Fruit fly (Drosophila melanogaster) whole organism, embryonic: ENCODE data around the gene bmm.

Source experiments
- Ada2b ChIP-seq: fragments of 200-800 bp; sonication (Bioruptor generic); IDR thresholded peaks from 2 replicates; pipeline ENCODE4 v1.3.6; 2022; ENCODE audit warnings: missing biosample characterization, missing genetic modification characterization
- Antp ChIP-seq: fragments of 200-800 bp; sonication (Bioruptor generic); optimal IDR thresholded peaks from 3 replicates; lab custom pipeline; 2016; ENCODE audit warnings: missing biosample characterization, missing genetic modification characterization
- Asciz ChIP-seq: fragments of 200-800 bp; sonication (Bioruptor generic); optimal IDR thresholded peaks from 2 replicates; lab custom pipeline; 2017; ENCODE audit warnings: missing biosample characterization, mild to moderate bottlenecking, missing genetic modification characterization, missing genetic modification reagents
- Atf6 ChIP-seq: fragments of 200-800 bp; sonication (Bioruptor generic); IDR thresholded peaks from 2 replicates; pipeline ENCODE4 v1.3.6; 2022; ENCODE audit warnings: missing biosample characterization, missing genetic modification characterization
- CG10274 ChIP-seq: fragments of 200-800 bp; sonication (Bioruptor generic); optimal IDR thresholded peaks from 3 replicates; lab custom pipeline; 2017; ENCODE audit warnings: missing biosample characterization, mild to moderate bottlenecking, missing genetic modification characterization
- CG10366 ChIP-seq: fragments of 200-800 bp; sonication (Bioruptor generic); IDR thresholded peaks from 2 replicates; pipeline ENCODE4 v1.3.6; 2022; ENCODE audit warnings: missing biosample characterization, missing genetic modification characterization
- CG10543 ChIP-seq: fragments of 200-800 bp; sonication (Bioruptor generic); optimal IDR thresholded peaks from 3 replicates; lab custom pipeline; 2017; ENCODE audit warnings: missing biosample characterization, mild to moderate bottlenecking, missing genetic modification characterization, moderate library complexity
- CG12155 ChIP-seq: fragments of 200-800 bp; sonication (Bioruptor generic); optimal IDR thresholded peaks from 3 replicates; lab custom pipeline; 2016; ENCODE audit warnings: missing biosample characterization, missing genetic modification characterization
- CG14710 ChIP-seq: fragments of 200-800 bp; sonication (Bioruptor generic); optimal IDR thresholded peaks from 3 replicates; lab custom pipeline; 2019; ENCODE audit warnings: missing biosample characterization, mild to moderate bottlenecking, missing genetic modification characterization, moderate library complexity
- CG14860 ChIP-seq: fragments of 200-800 bp; sonication (Bioruptor generic); IDR thresholded peaks from 3 replicates; pipeline ENCODE4 v1.3.6; 2022; ENCODE audit warnings: missing biosample characterization, missing genetic modification characterization; ENCODE audit not compliant: partially characterized antibody
- CG17612 ChIP-seq: fragments of 200-800 bp; sonication (Bioruptor generic); IDR thresholded peaks from 2 replicates; pipeline ENCODE4 v1.3.6; 2022; ENCODE audit warnings: missing biosample characterization, missing genetic modification characterization
- CG17829 ChIP-seq: fragments of 200-800 bp; optimal IDR thresholded peaks from 2 replicates; lab custom pipeline; 2019; ENCODE audit warnings: missing biosample characterization, mild to moderate bottlenecking, missing genetic modification characterization, moderate library complexity
- CG2116 ChIP-seq: fragments of 200-800 bp; sonication (Bioruptor generic); optimal IDR thresholded peaks from 3 replicates; lab custom pipeline; 2018; ENCODE audit warnings: missing biosample characterization, mild to moderate bottlenecking, missing genetic modification characterization
- CG31224 ChIP-seq: fragments of 200-800 bp; sonication (Bioruptor generic); IDR thresholded peaks from 2 replicates; pipeline ENCODE4 v1.3.6; 2022; ENCODE audit warnings: missing biosample characterization, missing genetic modification characterization
- CG3163 ChIP-seq: fragments of 200-800 bp; sonication (Bioruptor generic); optimal IDR thresholded peaks from 3 replicates; lab custom pipeline; 2016; ENCODE audit warnings: missing biosample characterization, missing genetic modification characterization
- CG4424 ChIP-seq: fragments of 200-800 bp; sonication (Bioruptor generic); optimal IDR thresholded peaks from 3 replicates; lab custom pipeline; 2016; ENCODE audit warnings: missing biosample characterization, missing genetic modification characterization
- CG4730 ChIP-seq: fragments of 200-800 bp; sonication (Bioruptor generic); IDR thresholded peaks from 2 replicates; pipeline ENCODE4 v1.3.6; 2022; ENCODE audit warnings: missing biosample characterization, missing genetic modification characterization
- CG7786 ChIP-seq: fragments of 200-800 bp; sonication (Bioruptor generic); optimal IDR thresholded peaks from 2 replicates; lab custom pipeline; 2016; ENCODE audit warnings: missing biosample characterization, missing genetic modification characterization
- CG8281 ChIP-seq: fragments of 200-800 bp; sonication (Bioruptor generic); optimal IDR thresholded peaks from 2 replicates; lab custom pipeline; 2018; ENCODE audit warnings: missing biosample characterization, mild to moderate bottlenecking, missing genetic modification characterization, moderate library complexity
- CG9797 ChIP-seq: fragments of 200-800 bp; sonication (Bioruptor generic); optimal IDR thresholded peaks from 3 replicates; lab custom pipeline; 2018; ENCODE audit warnings: missing biosample characterization, mild to moderate bottlenecking, missing genetic modification characterization
- CG9876 ChIP-seq: fragments of 200-800 bp; sonication (Bioruptor generic); optimal IDR thresholded peaks from 2 replicates; lab custom pipeline; 2016; ENCODE audit warnings: missing biosample characterization, missing genetic modification characterization
- CrebB ChIP-seq: fragments of 200-800 bp; sonication (Bioruptor generic); optimal IDR thresholded peaks from 3 replicates; lab custom pipeline; 2018; ENCODE audit warnings: missing biosample characterization, mild to moderate bottlenecking, missing genetic modification characterization
- Dll ChIP-seq: fragments of 200-800 bp; sonication (Bioruptor generic); IDR thresholded peaks from 4 replicates; pipeline ENCODE4 v1.3.6; 2022; ENCODE audit warnings: missing biosample characterization, missing genetic modification characterization; ENCODE audit not compliant: partially characterized antibody
- Drgx ChIP-seq: fragments of 200-800 bp; sonication (Bioruptor generic); IDR thresholded peaks from 2 replicates; pipeline ENCODE4 v1.3.6; 2022; ENCODE audit warnings: missing biosample characterization, missing genetic modification characterization
- Fer1 ChIP-seq: fragments of 200-800 bp; sonication (Bioruptor generic); optimal IDR thresholded peaks from 2 replicates; lab custom pipeline; 2017; ENCODE audit warnings: missing biosample characterization, mild to moderate bottlenecking, missing genetic modification characterization
- H15 ChIP-seq: fragments of 200-800 bp; sonication (Bioruptor generic); IDR thresholded peaks from 3 replicates; pipeline ENCODE4 v1.3.6; 2022; ENCODE audit warnings: missing biosample characterization, missing genetic modification characterization
- H2.0 ChIP-seq: fragments of 200-800 bp; sonication (Bioruptor generic); IDR thresholded peaks from 2 replicates; pipeline ENCODE4 v1.3.6; 2022; ENCODE audit warnings: missing biosample characterization, missing genetic modification characterization
- HLH54F ChIP-seq: fragments of 200-800 bp; sonication (Bioruptor generic); optimal IDR thresholded peaks from 3 replicates; lab custom pipeline; 2016; ENCODE audit warnings: missing biosample characterization, missing genetic modification characterization
- HmgD ChIP-seq: fragments of 200-800 bp; sonication (Bioruptor generic); optimal IDR thresholded peaks from 3 replicates; lab custom pipeline; 2016; ENCODE audit warnings: missing biosample characterization, missing genetic modification characterization
- Neu2 ChIP-seq: fragments of 200-800 bp; sonication (Bioruptor generic); optimal IDR thresholded peaks from 3 replicates; lab custom pipeline; 2016; ENCODE audit warnings: missing biosample characterization, missing genetic modification characterization, borderline replicate concordance
- YL-1 ChIP-seq: fragments of 200-800 bp; sonication (Bioruptor generic); optimal IDR thresholded peaks from 3 replicates; lab custom pipeline; 2017; ENCODE audit warnings: missing biosample characterization, mild to moderate bottlenecking, missing genetic modification characterization
- ac ChIP-seq: fragments of 200-800 bp; sonication (Bioruptor generic); optimal IDR thresholded peaks from 3 replicates; lab custom pipeline; 2017; ENCODE audit warnings: missing biosample characterization, mild to moderate bottlenecking, missing genetic modification characterization
- cas ChIP-seq: fragments of 200-800 bp; sonication (Bioruptor generic); IDR thresholded peaks from 2 replicates; pipeline ENCODE4 v1.3.6; 2022; ENCODE audit warnings: missing biosample characterization, missing genetic modification characterization
- chif ChIP-seq, 2 experiments: fragments of 200-800 bp; sonication (Bioruptor generic); optimal IDR thresholded peaks; 3 replicates each; lab custom pipeline; 2016; ENCODE audit warnings: missing biosample characterization in 2 of 2, missing genetic modification characterization in 2 of 2
- ci ChIP-seq: fragments of 200-800 bp; sonication (Bioruptor generic); IDR thresholded peaks from 3 replicates; pipeline ENCODE4 v1.3.6; 2022; ENCODE audit warnings: missing biosample characterization, missing genetic modification characterization
- dmrt11E ChIP-seq: fragments of 200-800 bp; sonication (Bioruptor generic); optimal IDR thresholded peaks from 3 replicates; lab custom pipeline; 2018; ENCODE audit warnings: missing biosample characterization, mild to moderate bottlenecking, missing genetic modification characterization, moderate library complexity
- ems ChIP-seq: fragments of 200-800 bp; sonication (Bioruptor generic); optimal IDR thresholded peaks from 3 replicates; lab custom pipeline; 2016; ENCODE audit warnings: missing biosample characterization, missing genetic modification characterization
- exex ChIP-seq: fragments of 200-800 bp; sonication (Bioruptor generic); optimal IDR thresholded peaks from 4 replicates; lab custom pipeline; 2018; ENCODE audit warnings: missing biosample characterization, mild to moderate bottlenecking, missing genetic modification characterization, moderate library complexity
- gsb ChIP-seq: fragments of 200-800 bp; sonication (Bioruptor generic); IDR thresholded peaks from 2 replicates; pipeline ENCODE4 v1.3.6; 2022; ENCODE audit warnings: missing biosample characterization, missing genetic modification characterization
- gt ChIP-seq: fragments of 200-800 bp; sonication (Bioruptor generic); IDR thresholded peaks from 2 replicates; pipeline ENCODE4 v1.3.6; 2022; ENCODE audit warnings: missing biosample characterization, missing genetic modification characterization
- insv ChIP-seq, 2 experiments: fragments of 200-800 bp; sonication (Bioruptor generic); optimal IDR thresholded peaks; 3 replicates each; lab custom pipeline; 2016 to 2018; ENCODE audit warnings: missing biosample characterization in 2 of 2, missing genetic modification characterization in 2 of 2
- nmo ChIP-seq: fragments of 200-800 bp; sonication (Bioruptor generic); optimal IDR thresholded peaks from 2 replicates; lab custom pipeline; 2018; ENCODE audit warnings: missing biosample characterization, mild to moderate bottlenecking, missing genetic modification characterization, moderate library complexity
- org-1 ChIP-seq: fragments of 200-800 bp; sonication (Bioruptor generic); optimal IDR thresholded peaks from 2 replicates; lab custom pipeline; 2017; ENCODE audit warnings: missing biosample characterization, missing genetic modification characterization
- otp ChIP-seq: fragments of 200-800 bp; sonication (Bioruptor generic); IDR thresholded peaks from 3 replicates; pipeline ENCODE4, ENCODE4 v1.3.6; 2022; ENCODE audit warnings: missing biosample characterization, missing genetic modification characterization
- pzg ChIP-seq: fragments of 200-800 bp; sonication (Bioruptor generic); optimal IDR thresholded peaks from 3 replicates; lab custom pipeline; 2018; ENCODE audit warnings: missing biosample characterization, mild to moderate bottlenecking, missing genetic modification characterization, moderate library complexity
- sens ChIP-seq: fragments of 200-800 bp; sonication (Bioruptor generic); peaks from one replicate; lab custom pipeline; 2016; ENCODE audit warnings: missing biosample characterization, missing genetic modification characterization
- sima ChIP-seq: fragments of 200-800 bp; sonication (Bioruptor generic); optimal IDR thresholded peaks from 2 replicates; lab custom pipeline; 2016; ENCODE audit warnings: missing biosample characterization, missing genetic modification characterization
- sqz ChIP-seq: fragments of 200-800 bp; sonication (Bioruptor generic); optimal IDR thresholded peaks from 3 replicates; lab custom pipeline; 2018; ENCODE audit warnings: missing biosample characterization, mild to moderate bottlenecking, missing genetic modification characterization
- wek ChIP-seq: fragments of 200-800 bp; sonication (Bioruptor generic); optimal IDR thresholded peaks from 3 replicates; lab custom pipeline; 2018; ENCODE audit warnings: missing biosample characterization, mild to moderate bottlenecking, missing genetic modification characterization, moderate library complexity

bmm gene

dm6 chr3L:14775711-14776660 is 10.2 kb downstream of the bmm start, which contains the start of gene mop (continued):
- TF ChIP-seq CG10366 (GFP tag; lab: Robert Waterston, UW): no peak; the same call in 1 of the 2 replicates
- no peak for TF ChIP-seq CG10274
- peak; percentile 60 for TF ChIP-seq sens
- TF ChIP-seq nmo (GFP tag; lab: Kevin White, UChicago): peak; percentile 61
- no peak for TF ChIP-seq CG7786 (GFP tag; lab: Kevin White, UChicago)
- peak; percentile 92 for TF ChIP-seq wek (GFP tag; lab: Kevin White, UChicago)
- TF ChIP-seq CG14860: peak; percentile 21; the same call in 1 of the 3 replicates
- TF ChIP-seq insv (GFP tag; optimal IDR thresholded peaks at IDR 0.05; lab: Kevin White, UChicago): peak; percentile 92 to 98
- no peak for TF ChIP-seq sqz (GFP tag; lab: Kevin White, UChicago)
- peak; percentile 74; the same call in 3 of the 4 replicates for TF ChIP-seq Dll
- no peak for TF ChIP-seq HLH54F (GFP tag; lab: Kevin White, UChicago)
- no peak for TF ChIP-seq org-1 (GFP tag; lab: Kevin White, UChicago)
- TF ChIP-seq ac (GFP tag; lab: Kevin White, UChicago): no peak
- peak; percentile 34 for TF ChIP-seq CG14710 (tag; lab: Kevin White, UChicago)
- no peak for TF ChIP-seq Neu2 (GFP tag; lab: Kevin White, UChicago)
- no peak for TF ChIP-seq CG10543 (GFP tag; lab: Kevin White, UChicago)
- TF ChIP-seq YL-1 (GFP tag; lab: Kevin White, UChicago): peak; percentile 57
- TF ChIP-seq ci (GFP tag; lab: Robert Waterston, UW): peak; percentile 56; the same call in 1 of the 3 replicates
- peak; percentile 63 for TF ChIP-seq CG9797 (GFP tag; lab: Kevin White, UChicago)
- TF ChIP-seq CG31224: peak; percentile 27; the same call in 1 of the 2 replicates
- peak; percentile 29 for TF ChIP-seq CG2116 (GFP tag; lab: Kevin White, UChicago)
- TF ChIP-seq H15: 0 out of 3 replicates have a peak, but pooled peaks have one; percentile 20
- no peak for TF ChIP-seq CG8281 (tag; lab: Kevin White, UChicago)
- TF ChIP-seq CG17829 (tag; lab: Kevin White, UChicago): peak; percentile 41
- no peak for TF ChIP-seq Asciz (GFP tag; lab: Kevin White, UChicago)
- no peak for TF ChIP-seq Fer1 (GFP tag; lab: Kevin White, UChicago)
- no peak for TF ChIP-seq HmgD
- TF ChIP-seq exex (tag; lab: Kevin White, UChicago): no peak
- peak; percentile 54 for TF ChIP-seq pzg
- TF ChIP-seq Drgx (GFP tag; lab: Robert Waterston, UW): no peak
- TF ChIP-seq cas (GFP tag; lab: Robert Waterston, UW): peak; percentile 20; the same call in 1 of the 2 replicates
- peak; percentile 58 for TF ChIP-seq Atf6 (GFP tag; lab: Robert Waterston, UW)
- TF ChIP-seq sima (GFP tag; lab: Kevin White, UChicago): no peak
- peak; percentile 51 for TF ChIP-seq Ada2b (GFP tag; lab: Robert Waterston, UW)
- no peak for TF ChIP-seq CG4730 (GFP tag; lab: Robert Waterston, UW)
- peak; percentile 44 for TF ChIP-seq CG12155
- TF ChIP-seq ems (GFP tag; lab: Kevin White, UChicago): peak; percentile 23
- TF ChIP-seq CrebB (tag; lab: Kevin White, UChicago): no peak
- TF ChIP-seq gsb (GFP tag; lab: Robert Waterston, UW): no peak
- TF ChIP-seq Antp (GFP tag; lab: Kevin White, UChicago): no peak
- TF ChIP-seq CG17612 (GFP tag; lab: Robert Waterston, UW): no peak
- no peak for TF ChIP-seq otp (GFP tag; lab: Robert Waterston, UW)
- no peak for TF ChIP-seq chif (GFP tag; optimal IDR thresholded peaks at IDR 0.05; lab: Kevin White, UChicago)
- peak; percentile 56 for TF ChIP-seq H2.0 (GFP tag; lab: Robert Waterston, UW)
- TF ChIP-seq CG3163 (GFP tag; lab: Kevin White, UChicago): peak; percentile 97
- TF ChIP-seq gt (GFP tag; lab: Robert Waterston, UW): no peak
- TF ChIP-seq CG9876 (GFP tag; lab: Kevin White, UChicago): no peak
- peak; percentile 35 for TF ChIP-seq dmrt11E
- TF ChIP-seq CG4424 (GFP tag; lab: Kevin White, UChicago): peak; percentile 31
